Worm (Caenorhabditis elegans): Measurements from ENCODE around the gene glb-34.
"Not testable (repeated sequence)": the region's sequence is repeated elsewhere in the genome, so short reads cannot be mapped to it uniquely, and the experiment has no call there.

glb-34 gene

DNA sequence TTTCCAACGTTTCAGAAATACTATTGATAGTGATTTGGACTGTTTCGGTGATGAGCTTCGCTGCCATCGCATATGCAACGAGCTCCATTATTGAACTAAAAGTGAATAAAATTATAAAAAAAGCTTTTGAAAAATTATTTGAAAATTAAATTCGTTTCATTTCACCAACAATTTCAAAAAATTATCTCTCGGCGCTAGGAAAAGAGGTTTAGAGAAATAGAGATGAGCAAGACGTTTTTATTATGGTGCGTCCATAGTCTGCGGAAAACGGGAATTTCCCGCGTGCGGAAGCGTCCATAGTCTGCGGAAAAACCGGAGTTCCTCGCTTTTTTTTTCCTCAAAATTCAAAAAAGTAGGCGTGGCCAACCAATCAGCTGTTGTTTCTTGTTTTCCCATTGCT lies 20.6 kb downstream of the glb-34 start, which contains the start of gene pals-30:
Gene pals-30 (minus strand): TSS at position 101 of the 400 bp plus-strand sequence.
- TF ChIP-seq snpc-4 (tag; optimal IDR thresholded peaks at IDR 0.05); unc-120 (tag; optimal IDR thresholded peaks at IDR 0.05; ENCODE audit: poor library complexity, severe bottlenecking); flh-1 (GFP tag; optimal IDR thresholded peaks at IDR 0.05): not testable (repeated sequence)

ce11 chrIV:14549308-14549707 lies 23.2 kb downstream of the glb-34 start, which contains the start of gene T27E7.9:
Gene T27E7.9 (minus strand): TSS chrIV:14549408.
- TF ChIP-seq lsy-2 (tag; optimal IDR thresholded peaks at IDR 0.05) = no peak
- no peak for TF ChIP-seq blmp-1 (tag; optimal IDR thresholded peaks at IDR 0.05)
- no peak for TF ChIP-seq nhr-2 (tag; optimal IDR thresholded peaks at IDR 0.05)
- TF ChIP-seq bed-3 (GFP tag; optimal IDR thresholded peaks at IDR 0.05) = no peak
- TF ChIP-seq drap-1 (GFP tag; optimal IDR thresholded peaks at IDR 0.05) = no peak
- no peak for TF ChIP-seq nhr-28 (tag; optimal IDR thresholded peaks at IDR 0.05)
- no peak for TF ChIP-seq nhr-237 (tag; optimal IDR thresholded peaks at IDR 0.05)
- TF ChIP-seq unc-120 (tag; optimal IDR thresholded peaks at IDR 0.05; ENCODE audit: poor library complexity, severe bottlenecking) = no peak
- no peak for TF ChIP-seq elt-1 (tag; optimal IDR thresholded peaks at IDR 0.05; ENCODE audit: borderline replicate concordance, insufficient read depth)
- no peak for TF ChIP-seq unc-39 (tag; optimal IDR thresholded peaks at IDR 0.05)
- no peak for TF ChIP-seq ceh-83 (GFP tag; optimal IDR thresholded peaks at IDR 0.05)
- TF ChIP-seq M03D4.4 (tag; optimal IDR thresholded peaks at IDR 0.05) = no peak
- no peak for TF ChIP-seq zip-8 (tag; optimal IDR thresholded peaks at IDR 0.05)
- TF ChIP-seq snpc-4 (tag; optimal IDR thresholded peaks at IDR 0.05) = no peak
- TF ChIP-seq lin-32 (GFP tag; optimal IDR thresholded peaks at IDR 0.05) = no peak
- no peak for TF ChIP-seq sptf-1 (tag; optimal IDR thresholded peaks at IDR 0.05)
- TF ChIP-seq ztf-11 (tag; optimal IDR thresholded peaks at IDR 0.05) = no peak
- no peak for TF ChIP-seq mab-5 (tag; optimal IDR thresholded peaks at IDR 0.05)
- TF ChIP-seq sem-2 (GFP tag; optimal IDR thresholded peaks at IDR 0.05) = no peak
- TF ChIP-seq elt-3 (tag; optimal IDR thresholded peaks at IDR 0.05) = no peak

DNA sequence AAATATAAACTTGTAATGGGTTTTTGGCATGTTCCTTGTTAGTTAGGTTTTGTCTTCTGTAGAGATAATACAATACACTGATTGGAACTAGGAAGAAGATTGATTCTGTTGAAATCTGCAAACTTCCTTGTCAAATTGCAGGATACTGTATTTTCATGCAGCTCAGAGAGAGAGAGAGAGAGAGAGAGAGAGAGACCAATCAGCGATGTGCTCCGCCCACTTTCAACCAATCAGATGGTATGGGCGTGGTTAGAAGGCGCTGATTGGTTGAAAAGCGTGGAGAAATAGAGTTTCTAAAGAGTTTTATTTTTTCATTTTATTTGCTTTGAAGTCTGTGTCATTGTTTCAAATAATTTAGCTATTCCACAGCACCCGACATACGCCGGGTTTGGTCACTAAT lies 25.2 kb downstream of the glb-34 start:
- TF ChIP-seq nhr-2 (tag; optimal IDR thresholded peaks at IDR 0.05) = no peak
- TF ChIP-seq lin-13 (tag; optimal IDR thresholded peaks at IDR 0.05) = no peak
- no peak for TF ChIP-seq mep-1 (tag; optimal IDR thresholded peaks at IDR 0.05)
- TF ChIP-seq nhr-237 (tag; optimal IDR thresholded peaks at IDR 0.05) = no peak
- TF ChIP-seq bed-3 (GFP tag; optimal IDR thresholded peaks at IDR 0.05) = no peak
- TF ChIP-seq sptf-1 (tag; optimal IDR thresholded peaks at IDR 0.05) = no peak

- no peak for TF ChIP-seq zip-8 (tag; optimal IDR thresholded peaks at IDR 0.05)
- no peak for TF ChIP-seq lin-32 (GFP tag; optimal IDR thresholded peaks at IDR 0.05)
- no peak for TF ChIP-seq tbx-8 (GFP tag; optimal IDR thresholded peaks at IDR 0.05)
- no peak for TF ChIP-seq unc-120 (tag; optimal IDR thresholded peaks at IDR 0.05; ENCODE audit: poor library complexity, severe bottlenecking)
- TF ChIP-seq nhr-12 (tag; optimal IDR thresholded peaks at IDR 0.05) = no peak
- no peak for TF ChIP-seq pha-4 (tag; optimal IDR thresholded peaks at IDR 0.05)
- TF ChIP-seq ceh-43 (GFP tag; optimal IDR thresholded peaks at IDR 0.05) = no peak
- no peak for TF ChIP-seq hlh-1 (tag; optimal IDR thresholded peaks at IDR 0.05)
- no peak for TF ChIP-seq M03D4.4 (tag; optimal IDR thresholded peaks at IDR 0.05)
- TF ChIP-seq sem-2 (GFP tag; optimal IDR thresholded peaks at IDR 0.05) = no peak
- TF ChIP-seq nhr-2 (tag; optimal IDR thresholded peaks at IDR 0.05) = no peak
- no peak for TF ChIP-seq unc-39 (tag; optimal IDR thresholded peaks at IDR 0.05)
- no peak for TF ChIP-seq bed-3 (GFP tag; optimal IDR thresholded peaks at IDR 0.05)
- no peak for TF ChIP-seq nhr-237 (tag; optimal IDR thresholded peaks at IDR 0.05)
- no peak for TF ChIP-seq mab-5 (tag; optimal IDR thresholded peaks at IDR 0.05)
- TF ChIP-seq lsy-2 (tag; optimal IDR thresholded peaks at IDR 0.05) = no peak
- TF ChIP-seq cnd-1 (tag; optimal IDR thresholded peaks at IDR 0.05) = no peak
These were observed 30.0 kb downstream of the glb-34 start, which contains the start of gene pals-29 for ce11 chrIV:14542517-14542916. Gene pals-29 (minus strand): TSS chrIV:14542617.

- TF ChIP-seq unc-120 (tag; optimal IDR thresholded peaks at IDR 0.05; ENCODE audit: poor library complexity, severe bottlenecking) (no peak), sem-2 (GFP tag; optimal IDR thresholded peaks at IDR 0.05) (no peak), pha-4 (tag; optimal IDR thresholded peaks at IDR 0.05) (no peak), ztf-11 (tag; optimal IDR thresholded peaks at IDR 0.05) (no peak), ceh-83 (GFP tag; optimal IDR thresholded peaks at IDR 0.05) (no peak), lin-13 (tag; optimal IDR thresholded peaks at IDR 0.05) (no peak), sptf-1 (tag; optimal IDR thresholded peaks at IDR 0.05) (no peak), snpc-4 (tag; optimal IDR thresholded peaks at IDR 0.05) (no peak), mep-1 (tag; optimal IDR thresholded peaks at IDR 0.05) (no peak), ceh-43 (GFP tag; optimal IDR thresholded peaks at IDR 0.05) (no peak), hlh-1 (tag; optimal IDR thresholded peaks at IDR 0.05) (no peak), M03D4.4 (tag; optimal IDR thresholded peaks at IDR 0.05) (no peak), ham-2 (GFP tag; optimal IDR thresholded peaks at IDR 0.05) (no peak), ces-1 (GFP tag; optimal IDR thresholded peaks at IDR 0.05) (no peak), elt-1 (tag; optimal IDR thresholded peaks at IDR 0.05; ENCODE audit: borderline replicate concordance, insufficient read depth) (no peak), zip-8 (tag; optimal IDR thresholded peaks at IDR 0.05) (no peak), blmp-1 (tag; optimal IDR thresholded peaks at IDR 0.05) (no peak), cnd-1 (tag; optimal IDR thresholded peaks at IDR 0.05) (no peak)
These were observed 35.6 kb downstream of the glb-34 start, which contains the start of gene T27E7.5 for ce11 chrIV:14536911-14537310. Gene T27E7.5 (plus strand): TSS chrIV:14537163.
